Worm (Caenorhabditis elegans) whole organism, young adult: ENCODE results near the gene swan-2.

Experiments
- B0035.1 ChIP-seq: sonication (generic microtip); optimal IDR thresholded peaks from 2 replicates; lab custom pipeline; 2016; ENCODE audit warnings: missing genetic modification characterization, mild to moderate bottlenecking, missing compliant biosample characterization, missing genotype, missing genetic modification reagents
- F23B12.7 ChIP-seq: sonication (generic microtip); optimal IDR thresholded peaks from 2 replicates; lab custom pipeline; 2017; ENCODE audit warnings: missing genetic modification characterization, mild to moderate bottlenecking, missing compliant biosample characterization, antibody characterized with exemption, moderate library complexity; ENCODE audit not compliant: insufficient read depth
- F33H1.4 ChIP-seq: fragments of 200-800 bp; sonication (Bioruptor generic); IDR thresholded peaks from 2 replicates; pipeline ENCODE4 v1.3.6; 2022; ENCODE audit warnings: missing genetic modification reagents, missing genetic modification characterization, missing compliant biosample characterization
- K11D2.4 ChIP-seq: fragments of 200-800 bp; sonication (Bioruptor generic); IDR thresholded peaks from 2 replicates; pipeline ENCODE4 v1.3.6; 2022; ENCODE audit warnings: missing genetic modification reagents, missing genetic modification characterization, missing compliant biosample characterization
- K12H6.12 ChIP-seq: fragments of 200-800 bp; sonication (Bioruptor generic); optimal IDR thresholded peaks from 2 replicates; lab custom pipeline; 2018; ENCODE audit warnings: mild to moderate bottlenecking, missing genetic modification characterization, missing compliant biosample characterization
- Y53F4B.3 ChIP-seq: fragments of 200-800 bp; sonication (Bioruptor generic); IDR thresholded peaks from 2 replicates; pipeline ENCODE4 v1.3.6; 2022; ENCODE audit warnings: missing genetic modification reagents, missing genetic modification characterization, missing compliant biosample characterization
- ZK185.1 ChIP-seq: sonication (generic microtip); optimal IDR thresholded peaks from 2 replicates; lab custom pipeline; 2016; ENCODE audit warnings: mild to moderate bottlenecking, missing genetic modification characterization, missing compliant biosample characterization; ENCODE audit not compliant: poor library complexity, severe bottlenecking
- aptf-2 ChIP-seq: fragments of 200-800 bp; sonication (Bioruptor generic); conservative IDR thresholded peaks from 2 replicates; pipeline ENCODE4 v1.3.6; 2022; ENCODE audit warnings: missing genetic modification reagents, missing genetic modification characterization, missing compliant biosample characterization
- attf-3 ChIP-seq: fragments of 200-800 bp; sonication (Bioruptor generic); conservative IDR thresholded peaks from 2 replicates; pipeline ENCODE4 v1.3.6; 2022; ENCODE audit warnings: missing genetic modification reagents, missing genetic modification characterization, missing compliant biosample characterization
- attf-5 ChIP-seq: fragments of 200-800 bp; sonication (Bioruptor generic); optimal IDR thresholded peaks from 2 replicates; lab custom pipeline; 2018; ENCODE audit warnings: mild to moderate bottlenecking, missing genetic modification characterization, missing compliant biosample characterization
- ceh-79 ChIP-seq: sonication (generic microtip); optimal IDR thresholded peaks from 2 replicates; lab custom pipeline; 2017; ENCODE audit warnings: mild to moderate bottlenecking, missing genetic modification characterization, missing compliant biosample characterization
- die-1 ChIP-seq: sonication (generic microtip); optimal IDR thresholded peaks from 2 replicates; lab custom pipeline; 2016; ENCODE audit warnings: missing genotype, mild to moderate bottlenecking, missing genetic modification characterization, missing compliant biosample characterization
- dox-1 ChIP-seq: fragments of 200-800 bp; sonication (Bioruptor generic); IDR thresholded peaks from 2 replicates; pipeline ENCODE4 v1.3.6; 2022; ENCODE audit warnings: missing genetic modification reagents, missing genetic modification characterization, missing compliant biosample characterization
- dpff-1 ChIP-seq: sonication (generic microtip); optimal IDR thresholded peaks from 2 replicates; lab custom pipeline; 2017; ENCODE audit warnings: mild to moderate bottlenecking, missing genetic modification characterization, missing compliant biosample characterization
- dpl-1 ChIP-seq: fragments of 150-350 bp; optimal IDR thresholded peaks from 2 replicates; lab custom pipeline; 2014; ENCODE audit warnings: missing biosample characterization, missing genetic modification reagents, missing genetic modification characterization
- efl-1 ChIP-seq: fragments of 150-350 bp; optimal IDR thresholded peaks from 2 replicates; lab custom pipeline; 2014; ENCODE audit warnings: missing biosample characterization, missing genetic modification reagents, missing genetic modification characterization
- egl-44 ChIP-seq: fragments of 200-800 bp; sonication (Bioruptor generic); IDR thresholded peaks from 2 replicates; pipeline ENCODE4 v1.3.6; 2022; ENCODE audit warnings: missing genetic modification reagents, missing genetic modification characterization, missing compliant biosample characterization
- fkh-3 ChIP-seq: sonication (generic microtip); optimal IDR thresholded peaks from 2 replicates; lab custom pipeline; 2016; ENCODE audit warnings: mild to moderate bottlenecking, missing genetic modification characterization, missing compliant biosample characterization
- hlh-12 ChIP-seq: sonication (generic microtip); optimal IDR thresholded peaks from 2 replicates; lab custom pipeline; 2016; ENCODE audit warnings: missing genetic modification characterization, missing compliant biosample characterization
- hmg-1.2 ChIP-seq: fragments of 200-800 bp; sonication (Bioruptor generic); IDR thresholded peaks from 2 replicates; pipeline ENCODE4 v1.3.6; 2022; ENCODE audit warnings: missing genetic modification reagents, missing genetic modification characterization, missing compliant biosample characterization
- let-607 ChIP-seq, 2 experiments: fragments of 200-800 bp in 1 of 2; sonication (Bioruptor generic) in 1 of 2; sonication (generic microtip) in 1 of 2; optimal IDR thresholded peaks; 2 replicates each; lab custom pipeline; 2016 to 2018; ENCODE audit warnings: mild to moderate bottlenecking in 2 of 2, missing compliant biosample characterization in 2 of 2, missing genetic modification characterization in 2 of 2, moderate library complexity in 2 of 2, missing genotype in 1 of 2
- lin-35 ChIP-seq, 3 experiments: fragments of 150-350 bp in 2 of 3; sonication (generic microtip) in 1 of 3; optimal IDR thresholded peaks; 2 replicates each; lab custom pipeline; 2014 to 2018; ENCODE audit warnings: missing biosample characterization in 3 of 3, missing genetic modification characterization in 3 of 3, missing genetic modification reagents in 3 of 3
- lin-54 ChIP-seq: fragments of 200-800 bp; sonication (Bioruptor generic); optimal IDR thresholded peaks from 2 replicates; lab custom pipeline; 2018; ENCODE audit warnings: mild to moderate bottlenecking, missing genetic modification characterization, missing compliant biosample characterization
- lsl-1 ChIP-seq: fragments of 200-800 bp; sonication (Bioruptor generic); optimal IDR thresholded peaks from 2 replicates; lab custom pipeline; 2018; ENCODE audit warnings: mild to moderate bottlenecking, missing genetic modification characterization, moderate library complexity, missing compliant biosample characterization
- madf-6 ChIP-seq: fragments of 200-800 bp; sonication (Bioruptor generic); IDR thresholded peaks from 2 replicates; pipeline ENCODE4 v1.3.6; 2022; ENCODE audit warnings: missing genetic modification reagents, missing genetic modification characterization, missing compliant biosample characterization
- madf-8 ChIP-seq: fragments of 200-800 bp; sonication (Bioruptor generic); conservative IDR thresholded peaks from 2 replicates; pipeline ENCODE4 v1.3.6; 2022; ENCODE audit warnings: missing genetic modification reagents, missing genetic modification characterization, missing compliant biosample characterization
- mcd-1 ChIP-seq: fragments of 200-800 bp; sonication (Bioruptor generic); IDR thresholded peaks from 2 replicates; pipeline ENCODE4 v1.3.6; 2022; ENCODE audit warnings: missing genetic modification reagents, missing genetic modification characterization, missing compliant biosample characterization
- nhr-80 ChIP-seq: sonication (generic microtip); optimal IDR thresholded peaks from 2 replicates; lab custom pipeline; 2016; ENCODE audit warnings: missing genetic modification characterization, missing compliant biosample characterization
- rcor-1 ChIP-seq: fragments of 200-800 bp; sonication (Bioruptor generic); IDR thresholded peaks from 2 replicates; pipeline ENCODE4 v1.3.6; 2022; ENCODE audit warnings: missing genetic modification reagents, missing genetic modification characterization, missing compliant biosample characterization
- sea-2 ChIP-seq: fragments of 200-800 bp; sonication (Bioruptor generic); IDR thresholded peaks from 2 replicates; pipeline ENCODE4 v1.3.6; 2022; ENCODE audit warnings: missing genetic modification characterization, missing compliant biosample characterization
- snpc-1.1 ChIP-seq: sonication (generic microtip); optimal IDR thresholded peaks from 2 replicates; lab custom pipeline; 2017; ENCODE audit warnings: missing genetic modification characterization, mild to moderate bottlenecking, missing compliant biosample characterization, antibody characterized with exemption, moderate library complexity, missing genotype, missing genetic modification reagents; ENCODE audit not compliant: insufficient read depth
- snpc-1.3 ChIP-seq: sonication (generic microtip); optimal IDR thresholded peaks from 2 replicates; lab custom pipeline; 2017; ENCODE audit warnings: missing genetic modification characterization, mild to moderate bottlenecking, missing compliant biosample characterization, antibody characterized with exemption, moderate library complexity, missing genotype, missing genetic modification reagents; ENCODE audit not compliant: insufficient read depth
- snpc-3.4 ChIP-seq: sonication (generic microtip); optimal IDR thresholded peaks from 2 replicates; lab custom pipeline; 2017; ENCODE audit warnings: missing genetic modification characterization, mild to moderate bottlenecking, missing compliant biosample characterization, antibody characterized with exemption, moderate library complexity, missing genotype, missing genetic modification reagents
- snpc-4 ChIP-seq, 5 experiments: fragments of 150-350 bp in 1 of 5; sonication (generic microtip) in 4 of 5; optimal IDR thresholded peaks; 2 replicates each; lab custom pipeline; 2014 to 2018; ENCODE audit warnings: missing genetic modification characterization in 5 of 5, missing biosample characterization in 3 of 5, antibody characterized with exemption in 2 of 5, mild to moderate bottlenecking in 2 of 5, missing compliant biosample characterization in 2 of 5, missing genotype in 2 of 5, moderate library complexity in 2 of 5, missing genetic modification reagents in 1 of 5
- unc-62 ChIP-seq: fragments of 150-350 bp; optimal IDR thresholded peaks from 2 replicates; lab custom pipeline; 2014; ENCODE audit warnings: missing biosample characterization, missing genetic modification reagents, missing genetic modification characterization
- ztf-18 ChIP-seq: sonication (generic microtip); optimal IDR thresholded peaks from 2 replicates; lab custom pipeline; 2016; ENCODE audit warnings: missing genotype, mild to moderate bottlenecking, missing genetic modification characterization, missing compliant biosample characterization
- ztf-22 ChIP-seq: fragments of 200-800 bp; sonication (Bioruptor generic); optimal IDR thresholded peaks from 2 replicates; lab custom pipeline; 2018; ENCODE audit warnings: mild to moderate bottlenecking, missing genetic modification characterization, moderate library complexity, missing compliant biosample characterization
- ztf-25 ChIP-seq: fragments of 200-800 bp; sonication (Bioruptor generic); IDR thresholded peaks from 2 replicates; pipeline ENCODE4 v1.3.6; 2022; ENCODE audit warnings: missing genetic modification reagents, missing genetic modification characterization, missing compliant biosample characterization
- ztf-26 ChIP-seq: sonication (generic microtip); optimal IDR thresholded peaks from 2 replicates; lab custom pipeline; 2017; ENCODE audit warnings: missing genetic modification characterization, missing compliant biosample characterization

Gene swan-2

ce11 chrV:13822752-13823151 lies 18.7 kb upstream of the swan-2 start, which contains the start of gene hpo-31:
hpo-31 (plus strand) TSS chrV:13823052.
- no peak for TF ChIP-seq snpc-3.4 (tag; lab: Kevin White, UChicago)
- no peak for TF ChIP-seq fkh-3 (tag; lab: Kevin White, UChicago)
- no peak for TF ChIP-seq B0035.1 (tag; lab: Kevin White, UChicago)
- no peak for TF ChIP-seq hlh-12
- no peak for TF ChIP-seq egl-44 (GFP tag; lab: Robert Waterston, UW)
- TF ChIP-seq dpff-1 (tag; lab: Kevin White, UChicago) = no peak
- no peak for TF ChIP-seq snpc-1.1 (tag; lab: Kevin White, UChicago)
- TF ChIP-seq K11D2.4 (GFP tag; lab: Robert Waterston, UW) = no peak
- no peak for TF ChIP-seq ztf-25 (GFP tag; lab: Robert Waterston, UW)
- no peak for TF ChIP-seq Y53F4B.3 (GFP tag; lab: Robert Waterston, UW)
- no peak for TF ChIP-seq lin-54 (GFP tag; lab: Kevin White, UChicago)

- TF ChIP-seq ztf-18 (peak; percentile 95), F23B12.7 (tag; lab: Kevin White, UChicago) (peak; percentile 40), dox-1 (GFP tag; lab: Robert Waterston, UW) (no peak; the same call in 1 of the 2 replicates), snpc-3.4 (tag; lab: Kevin White, UChicago) (peak; percentile 18), lin-35 (GFP tag; optimal IDR thresholded peaks at IDR 0.05; lab: Kevin White, UChicago) (peak in 1 of 3 experiments; percentile 79), rcor-1 (GFP tag; lab: Robert Waterston, UW) (peak; percentile 31; the same call in 1 of the 2 replicates), dpl-1 (GFP tag; lab: Kevin White, UChicago) (peak; percentile 7), aptf-2 (no peak), ZK185.1 (tag; lab: Kevin White, UChicago) (peak; percentile 67), ztf-26 (tag; lab: Kevin White, UChicago) (no peak), K11D2.4 (GFP tag; lab: Robert Waterston, UW) (0 out of 2 replicates have a peak, but pooled peaks have one; percentile 42), snpc-4 (GFP tag; optimal IDR thresholded peaks at IDR 0.05; lab: Kevin White, UChicago) (peak; percentile 65), snpc-4 (tag; optimal IDR thresholded peaks at IDR 0.05; lab: Kevin White, UChicago) (peak in 2 of 4 experiments; percentile 33 to 65), ztf-22 (GFP tag; lab: Kevin White, UChicago) (no peak), ceh-79 (tag; lab: Kevin White, UChicago) (no peak), K12H6.12 (tag; lab: Kevin White, UChicago) (peak; percentile 31), let-607 (tag; optimal IDR thresholded peaks at IDR 0.05; lab: Kevin White, UChicago) (no peak), unc-62 (GFP tag; lab: Kevin White, UChicago) (no peak), F33H1.4 (GFP tag; lab: Robert Waterston, UW) (no peak; the same call in 1 of the 2 replicates), snpc-1.3 (no peak), madf-6 (GFP tag; lab: Robert Waterston, UW) (peak; percentile 71; the same call in 1 of the 2 replicates), fkh-3 (tag; lab: Kevin White, UChicago) (no peak), nhr-80 (tag; lab: Kevin White, UChicago) (peak; percentile 66), hmg-1.2 (GFP tag; lab: Robert Waterston, UW) (no peak), sea-2 (GFP tag; lab: Robert Waterston, UW) (no peak), die-1 (tag; lab: Kevin White, UChicago) (no peak), lsl-1 (GFP tag; lab: Kevin White, UChicago) (peak; percentile 43), attf-5 (peak; percentile 35), efl-1 (GFP tag; lab: Kevin White, UChicago) (peak; percentile 15), attf-3 (0 out of 2 replicates have a peak, but pooled peaks have one; percentile 20), mcd-1 (GFP tag; lab: Robert Waterston, UW) (peak; percentile 77), madf-8 (GFP tag; lab: Robert Waterston, UW) (0 out of 2 replicates have a peak, but pooled peaks have one; percentile 13)
Observed at ce11 chrV:13818824-13819408, 14.8 kb upstream of the swan-2 start, which contains the start of gene sel-10. sel-10 (plus strand) TSS chrV:13819361.
